Worm (Caenorhabditis elegans): ENCODE data around the gene bus-8A.

bus-8A gene

DNA sequence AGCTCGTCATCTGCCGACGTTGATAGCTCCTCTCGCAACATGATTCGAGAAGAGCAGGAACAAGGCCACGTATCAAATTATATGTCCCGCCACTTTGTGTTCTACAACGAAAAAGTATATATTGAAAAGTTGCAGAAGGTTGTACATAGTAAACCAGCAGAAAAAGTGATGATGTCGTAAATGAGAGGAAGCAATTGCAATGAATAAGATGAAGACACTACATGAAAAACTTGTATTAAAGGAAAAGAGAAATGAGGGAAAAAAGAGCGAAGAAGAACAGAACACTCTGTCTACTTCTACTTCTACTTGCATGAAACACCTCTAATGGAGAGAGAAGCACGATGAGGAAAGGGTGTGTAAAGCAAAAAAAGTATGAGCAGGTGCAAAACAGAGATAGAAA is 12.4 kb downstream of the bus-8A start, which contains the start of gene T23F2.2:
Gene T23F2.2 (minus strand): TSS at position 101 of the 400 bp plus-strand sequence.
- TF ChIP-seq F39B2.1 (GFP tag; IDR thresholded peaks at IDR 0.05) (no peak), mxl-1 (tag; optimal IDR thresholded peaks at IDR 0.05) (no peak)

- no peak for TF ChIP-seq F37B4.10 (GFP tag; IDR thresholded peaks at IDR 0.05)
- no peak for TF ChIP-seq Y95B8A.8 (GFP tag; IDR thresholded peaks at IDR 0.05)
- no peak for TF ChIP-seq nhr-120 (GFP tag; IDR thresholded peaks at IDR 0.05)
- no peak for TF ChIP-seq lin-54 (GFP tag; optimal IDR thresholded peaks at IDR 0.05)
- TF ChIP-seq snpc-4 (GFP tag; optimal IDR thresholded peaks at IDR 0.05): no peak
- TF ChIP-seq snpc-4 (tag; optimal IDR thresholded peaks at IDR 0.05): no peak
- no peak for TF ChIP-seq zim-3 (tag; optimal IDR thresholded peaks at IDR 0.05)
- no peak for TF ChIP-seq nfya-1 (tag; optimal IDR thresholded peaks at IDR 0.05; ENCODE audit: borderline replicate concordance, insufficient read depth)
- TF ChIP-seq hmg-20 (GFP tag; IDR thresholded peaks at IDR 0.05): no peak
- no peak for TF ChIP-seq ekl-4 (GFP tag; IDR thresholded peaks at IDR 0.05)
- no peak for TF ChIP-seq ztf-22 (GFP tag; optimal IDR thresholded peaks at IDR 0.05)
- TF ChIP-seq pha-4 (tag; optimal IDR thresholded peaks at IDR 0.05): no peak
- TF ChIP-seq tlf-1 (GFP tag; optimal IDR thresholded peaks at IDR 0.05): no peak
- TF ChIP-seq rpc-1 (optimal IDR thresholded peaks at IDR 0.05): no peak
- TF ChIP-seq rpc-1 (tag; optimal IDR thresholded peaks at IDR 0.05): no peak
- TF ChIP-seq him-1 (tag; optimal IDR thresholded peaks at IDR 0.05): no peak
- no peak for TF ChIP-seq fkh-3 (tag; optimal IDR thresholded peaks at IDR 0.05)
- TF ChIP-seq gei-17 (GFP tag; optimal IDR thresholded peaks at IDR 0.05): no peak
- TF ChIP-seq ztf-3 (GFP tag; optimal IDR thresholded peaks at IDR 0.05): no peak
- no peak for TF ChIP-seq B0261.1 (tag; optimal IDR thresholded peaks at IDR 0.05)
- TF ChIP-seq nhr-27 (tag; optimal IDR thresholded peaks at IDR 0.05): no peak
- no peak for TF ChIP-seq ztf-26 (tag; optimal IDR thresholded peaks at IDR 0.05)
These were observed 13.8 kb downstream of the bus-8A start for ce11 chrX:5506432-5506977.

DNA sequence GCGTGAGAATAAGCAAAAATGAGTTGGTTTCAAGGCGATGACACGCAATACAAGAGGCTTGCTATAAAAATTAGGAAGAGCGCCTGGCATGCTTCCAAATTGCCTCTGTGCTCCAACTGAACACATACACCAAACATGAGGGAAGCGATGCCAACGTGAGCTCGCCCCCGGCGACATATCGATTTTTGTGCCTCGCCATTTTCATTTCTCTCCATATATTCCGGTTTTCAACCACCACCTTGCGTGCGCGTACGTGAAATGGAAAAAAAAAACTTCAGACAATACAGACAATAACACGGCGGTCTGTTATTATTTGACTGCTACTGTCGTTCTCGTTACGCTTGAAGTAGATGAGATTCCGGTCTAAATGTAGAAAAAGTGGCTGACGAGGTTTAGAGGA is 15.2 kb downstream of the bus-8A start:
- 0 out of 2 replicates have a peak, but pooled peaks have one; percentile 7 for TF ChIP-seq ceh-58 (GFP tag; IDR thresholded peaks at IDR 0.05)
- no peak for TF ChIP-seq tlf-1 (GFP tag; optimal IDR thresholded peaks at IDR 0.05)

DNA sequence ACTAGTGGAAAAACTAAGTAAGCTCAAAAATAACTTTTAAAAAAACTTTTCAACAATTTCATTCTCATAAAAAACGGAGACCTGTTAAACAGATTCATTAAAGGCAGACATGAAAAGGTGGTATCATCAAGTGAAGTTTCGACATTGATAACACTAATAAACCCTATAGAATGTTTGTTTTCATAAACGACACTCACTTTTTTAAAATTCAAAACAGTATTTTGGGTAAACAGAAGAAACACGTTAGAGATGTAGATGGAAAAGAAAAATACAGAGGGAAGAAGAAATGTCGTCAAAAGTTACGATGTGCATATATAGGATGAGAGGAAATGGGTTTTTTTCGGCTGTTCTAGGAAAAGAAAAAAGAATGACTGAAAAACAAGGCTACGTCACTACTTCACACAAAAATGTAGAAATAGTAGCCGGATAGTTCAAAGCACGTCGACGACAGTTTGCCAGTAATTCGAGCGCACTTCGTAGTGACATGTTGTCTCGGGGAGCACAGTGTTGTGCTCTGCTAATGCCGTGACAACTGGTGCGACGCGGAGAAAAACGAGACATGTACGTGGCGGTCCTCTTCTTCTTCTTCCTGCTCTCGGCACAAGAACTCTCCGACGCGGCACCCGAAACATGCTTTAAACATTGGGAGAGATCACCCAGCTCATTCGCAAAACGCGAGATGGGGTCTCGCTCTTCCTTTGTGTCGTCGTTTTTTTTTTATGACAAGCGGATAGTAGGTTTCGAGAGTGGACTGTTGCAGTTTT is 16.6 kb downstream of the bus-8A start:
- TF ChIP-seq B0019.2 (GFP tag; conservative IDR thresholded peaks at IDR 0.05): no peak
- peak; percentile 22 for TF ChIP-seq nhr-80 (tag; optimal IDR thresholded peaks at IDR 0.05)
- TF ChIP-seq zfh-2 (GFP tag; conservative IDR thresholded peaks at IDR 0.05): peak; percentile 58
- TF ChIP-seq bed-2 (GFP tag; IDR thresholded peaks at IDR 0.05): 0 out of 2 replicates have a peak, but pooled peaks have one; percentile 9
- TF ChIP-seq unc-130 (GFP tag; optimal IDR thresholded peaks at IDR 0.05): no peak
- TF ChIP-seq madf-10 (tag; optimal IDR thresholded peaks at IDR 0.05): no peak
- TF ChIP-seq F23B12.7 (tag; optimal IDR thresholded peaks at IDR 0.05; ENCODE audit: insufficient read depth): no peak

- TF ChIP-seq ets-4 (GFP tag; optimal IDR thresholded peaks at IDR 0.05): no peak
- no peak for TF ChIP-seq Y53F4B.3 (GFP tag; IDR thresholded peaks at IDR 0.05)
- no peak for TF ChIP-seq aptf-3 (GFP tag; IDR thresholded peaks at IDR 0.05)
- TF ChIP-seq ccch-3 (GFP tag; optimal IDR thresholded peaks at IDR 0.05): no peak
- no peak for TF ChIP-seq rcor-1 (GFP tag; IDR thresholded peaks at IDR 0.05)
These were observed 19.5 kb downstream of the bus-8A start, which contains the start of gene T23F2.3 for ce11 chrX:5512227-5512626. TSS of gene T23F2.3 (minus strand) at chrX:5512327.

All from whole organism, young adult.